Fruit fly (Drosophila melanogaster) whole organism, prepupa: ENCODE data around the gene Spn28Da.

Experiments
- Blimp-1 ChIP-seq: fragments of 200-800 bp; sonication (Bioruptor generic); optimal IDR thresholded peaks from 3 replicates; lab custom pipeline; 2017; ENCODE audit warnings: missing biosample characterization, missing genetic modification characterization, mild to moderate bottlenecking, moderate library complexity, missing genetic modification reagents
- CG10631 ChIP-seq: fragments of 200-800 bp; sonication (Bioruptor generic); optimal IDR thresholded peaks from 2 replicates; lab custom pipeline; 2016; ENCODE audit warnings: missing biosample characterization, missing genetic modification characterization
- CG11762 ChIP-seq: fragments of 200-800 bp; sonication (Bioruptor generic); optimal IDR thresholded peaks from 3 replicates; lab custom pipeline; 2016; ENCODE audit warnings: missing biosample characterization, missing genetic modification characterization; ENCODE audit not compliant: insufficient read depth
- CG15336 ChIP-seq: fragments of 200-800 bp; sonication (Bioruptor generic); IDR thresholded peaks from 2 replicates; pipeline ENCODE4 v1.3.6; 2022; ENCODE audit warnings: missing biosample characterization, missing genetic modification characterization
- CG3032 ChIP-seq: fragments of 200-800 bp; optimal IDR thresholded peaks from 2 replicates; lab custom pipeline; 2019; ENCODE audit warnings: missing biosample characterization, mild to moderate bottlenecking, missing genetic modification characterization, moderate library complexity
- CG31627 ChIP-seq: fragments of 200-800 bp; sonication (Bioruptor generic); optimal IDR thresholded peaks from 3 replicates; lab custom pipeline; 2016; ENCODE audit warnings: missing biosample characterization, missing genetic modification characterization
- CG32006 ChIP-seq: fragments of 200-800 bp; sonication (Bioruptor generic); optimal IDR thresholded peaks from 3 replicates; lab custom pipeline; 2017; ENCODE audit warnings: missing biosample characterization, mild to moderate bottlenecking, missing genetic modification characterization
- CG34406 ChIP-seq: fragments of 200-800 bp; sonication (Bioruptor generic); optimal IDR thresholded peaks from 3 replicates; lab custom pipeline; 2016; ENCODE audit warnings: missing biosample characterization, missing genetic modification characterization
- CG4318 ChIP-seq: fragments of 200-800 bp; sonication (Bioruptor generic); optimal IDR thresholded peaks from 3 replicates; lab custom pipeline; 2017; ENCODE audit warnings: missing biosample characterization, mild to moderate bottlenecking, missing genetic modification characterization
- CG6163 ChIP-seq: fragments of 200-800 bp; sonication (Bioruptor generic); IDR thresholded peaks from 3 replicates; pipeline ENCODE4 v1.3.6; 2022; ENCODE audit warnings: missing biosample characterization, missing genetic modification characterization
- CG6276 ChIP-seq: fragments of 200-800 bp; sonication (Bioruptor generic); optimal IDR thresholded peaks from 2 replicates; lab custom pipeline; 2017; ENCODE audit warnings: missing biosample characterization, mild to moderate bottlenecking, missing genetic modification characterization
- CG6792 ChIP-seq: fragments of 200-800 bp; sonication (Bioruptor generic); optimal IDR thresholded peaks from 3 replicates; lab custom pipeline; 2016; ENCODE audit warnings: missing biosample characterization, missing genetic modification characterization
- CG6808 ChIP-seq: fragments of 200-800 bp; sonication (Bioruptor generic); optimal IDR thresholded peaks from 3 replicates; lab custom pipeline; 2017; ENCODE audit warnings: missing biosample characterization, missing genetic modification characterization, mild to moderate bottlenecking, moderate library complexity, missing genetic modification reagents
- CG7368 ChIP-seq: fragments of 200-800 bp; sonication (Bioruptor generic); optimal IDR thresholded peaks from 3 replicates; lab custom pipeline; 2016; ENCODE audit warnings: missing biosample characterization, missing genetic modification characterization
- CG8119 ChIP-seq: fragments of 200-800 bp; sonication (Bioruptor generic); IDR thresholded peaks from 3 replicates; pipeline ENCODE4 v1.3.6; 2022; ENCODE audit warnings: missing biosample characterization, missing genetic modification characterization
- CG8319 ChIP-seq: fragments of 200-800 bp; sonication (Bioruptor generic); optimal IDR thresholded peaks from 3 replicates; lab custom pipeline; 2016; ENCODE audit warnings: missing biosample characterization, missing genetic modification characterization
- CG9139 ChIP-seq: fragments of 200-800 bp; sonication (Bioruptor generic); optimal IDR thresholded peaks from 3 replicates; lab custom pipeline; 2017; ENCODE audit warnings: missing biosample characterization, mild to moderate bottlenecking, missing genetic modification characterization
- Eip75B ChIP-seq: fragments of 200-800 bp; sonication (Bioruptor generic); optimal IDR thresholded peaks from 3 replicates; lab custom pipeline; 2016; ENCODE audit warnings: missing biosample characterization, missing genetic modification characterization
- Eip78C ChIP-seq: fragments of 200-800 bp; sonication (Bioruptor generic); peaks from one replicate; lab custom pipeline; 2016; ENCODE audit warnings: missing biosample characterization, missing genetic modification characterization
- Ets21C ChIP-seq: fragments of 200-800 bp; sonication (Bioruptor generic); optimal IDR thresholded peaks from 3 replicates; lab custom pipeline; 2016; ENCODE audit warnings: missing biosample characterization, missing genetic modification characterization
- Gug ChIP-seq: fragments of 200-800 bp; sonication (Bioruptor generic); IDR thresholded peaks from 2 replicates; pipeline ENCODE4 v1.3.6; 2022; ENCODE audit warnings: missing biosample characterization, missing genetic modification characterization
- Hr38 ChIP-seq: sonication (Bioruptor generic); optimal IDR thresholded peaks from 2 replicates; lab custom pipeline; 2016; ENCODE audit warnings: missing biosample characterization, missing genetic modification characterization
- Hr39 ChIP-seq: fragments of 200-800 bp; sonication (Bioruptor generic); optimal IDR thresholded peaks from 2 replicates; lab custom pipeline; 2016; ENCODE audit warnings: missing biosample characterization, missing genetic modification characterization
- Hr4 ChIP-seq: fragments of 200-800 bp; sonication (Bioruptor generic); optimal IDR thresholded peaks from 3 replicates; lab custom pipeline; 2016; ENCODE audit warnings: missing biosample characterization, missing genetic modification characterization
- Met ChIP-seq: fragments of 200-800 bp; sonication (Bioruptor generic); optimal IDR thresholded peaks from 3 replicates; lab custom pipeline; 2016; ENCODE audit warnings: missing biosample characterization, missing genetic modification characterization
- OdsH ChIP-seq: fragments of 200-800 bp; sonication (Bioruptor generic); optimal IDR thresholded peaks from 3 replicates; lab custom pipeline; 2016; ENCODE audit warnings: missing biosample characterization, missing genetic modification characterization
- Sox102F ChIP-seq: fragments of 200-800 bp; sonication (Bioruptor generic); optimal IDR thresholded peaks from 2 replicates; lab custom pipeline; 2016; ENCODE audit warnings: missing biosample characterization, mild to moderate bottlenecking, missing genetic modification characterization
- Sox14 ChIP-seq: fragments of 200-800 bp; sonication (Bioruptor generic); optimal IDR thresholded peaks from 3 replicates; lab custom pipeline; 2016; ENCODE audit warnings: missing biosample characterization, missing genetic modification characterization
- Sox15 ChIP-seq: fragments of 200-800 bp; sonication (Bioruptor generic); optimal IDR thresholded peaks from 3 replicates; lab custom pipeline; 2016; ENCODE audit warnings: missing biosample characterization, missing genetic modification characterization
- cyc ChIP-seq: fragments of 200-800 bp; sonication (Bioruptor generic); optimal IDR thresholded peaks from 3 replicates; lab custom pipeline; 2016; ENCODE audit warnings: missing biosample characterization, missing genetic modification characterization
- dac ChIP-seq: fragments of 200-800 bp; sonication (Bioruptor generic); optimal IDR thresholded peaks from 2 replicates; lab custom pipeline; 2017; ENCODE audit warnings: missing biosample characterization, mild to moderate bottlenecking, missing genetic modification characterization
- dsx ChIP-seq: fragments of 200-800 bp; optimal IDR thresholded peaks from 3 replicates; lab custom pipeline; 2019; ENCODE audit warnings: missing biosample characterization, mild to moderate bottlenecking, missing genetic modification characterization, moderate library complexity; ENCODE audit not compliant: poor library complexity, severe bottlenecking
- eg ChIP-seq: fragments of 200-800 bp; sonication (Bioruptor generic); IDR thresholded peaks from 3 replicates; pipeline ENCODE4 v1.3.6; 2022; ENCODE audit warnings: missing biosample characterization, missing genetic modification characterization
- fd59A ChIP-seq: fragments of 200-800 bp; sonication (Bioruptor generic); optimal IDR thresholded peaks from 2 replicates; lab custom pipeline; 2017; ENCODE audit warnings: missing biosample characterization, mild to moderate bottlenecking, missing genetic modification characterization, missing genetic modification reagents
- fd85E ChIP-seq: fragments of 200-800 bp; sonication (Bioruptor generic); optimal IDR thresholded peaks from 3 replicates; lab custom pipeline; 2016; ENCODE audit warnings: missing biosample characterization, missing genetic modification characterization
- fkh ChIP-seq: fragments of 200-800 bp; sonication (Bioruptor generic); optimal IDR thresholded peaks from 3 replicates; lab custom pipeline; 2017; ENCODE audit warnings: missing biosample characterization, mild to moderate bottlenecking, missing genetic modification characterization, moderate library complexity
- lz ChIP-seq: fragments of 200-800 bp; sonication (Bioruptor generic); optimal IDR thresholded peaks from 3 replicates; lab custom pipeline; 2016; ENCODE audit warnings: missing biosample characterization, missing genetic modification characterization
- pdm3 ChIP-seq: fragments of 200-800 bp; sonication (Bioruptor generic); optimal IDR thresholded peaks from 3 replicates; lab custom pipeline; 2016; ENCODE audit warnings: missing biosample characterization, missing genetic modification characterization
- spab ChIP-seq: fragments of 200-800 bp; sonication (Bioruptor generic); optimal IDR thresholded peaks from 2 replicates; lab custom pipeline; 2017; ENCODE audit warnings: missing biosample characterization, mild to moderate bottlenecking, missing genetic modification characterization, missing genetic modification reagents
- ss ChIP-seq, 2 experiments: fragments of 200-800 bp; sonication (Bioruptor generic); optimal IDR thresholded peaks; 2 replicates in 1 of 2; 3 replicates in 1 of 2; lab custom pipeline; 2017 to 2018; ENCODE audit warnings: mild to moderate bottlenecking in 2 of 2, missing biosample characterization in 2 of 2, missing genetic modification characterization in 2 of 2, moderate library complexity in 1 of 2
- svp ChIP-seq: fragments of 200-800 bp; sonication (Bioruptor generic); peaks from one replicate; lab custom pipeline; 2016; ENCODE audit warnings: missing biosample characterization, missing genetic modification characterization
- topi ChIP-seq: fragments of 200-800 bp; sonication (Bioruptor generic); optimal IDR thresholded peaks from 3 replicates; lab custom pipeline; 2016; ENCODE audit warnings: missing biosample characterization, missing genetic modification characterization
- vri ChIP-seq: fragments of 200-800 bp; sonication (Bioruptor generic); optimal IDR thresholded peaks from 3 replicates; lab custom pipeline; 2016; ENCODE audit warnings: missing biosample characterization, mild to moderate bottlenecking, missing genetic modification characterization

Gene Spn28Da

DNA sequence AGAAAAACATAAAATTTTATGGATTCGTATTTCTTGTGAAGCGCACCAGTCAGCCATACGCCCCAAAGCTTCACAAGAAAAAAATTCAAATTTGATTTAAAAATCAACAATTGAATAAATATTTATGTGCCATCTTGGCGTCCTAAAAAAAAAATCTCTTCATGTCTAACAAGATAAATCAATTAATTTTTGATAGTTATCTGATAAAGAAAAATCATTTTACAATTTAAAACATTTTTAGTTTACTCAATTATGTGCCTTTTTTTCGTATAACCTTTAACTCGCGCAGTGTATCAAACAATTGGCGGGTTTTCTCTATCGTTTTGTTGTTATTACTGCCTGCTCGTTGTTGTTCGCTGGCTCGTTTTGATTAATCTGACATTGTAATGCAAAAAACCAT lies 49.6 kb upstream of the Spn28Da start (continued):
- no peak for TF ChIP-seq CG8319
- TF ChIP-seq CG11762 (GFP tag; lab: Kevin White, UChicago), result no peak
- TF ChIP-seq CG6808 (GFP tag; lab: Kevin White, UChicago), result no peak
- TF ChIP-seq spab, result no peak
- TF ChIP-seq fd59A (GFP tag; lab: Kevin White, UChicago), result no peak
- no peak for TF ChIP-seq Met (GFP tag; lab: Kevin White, UChicago)
- TF ChIP-seq Sox14 (GFP tag; lab: Kevin White, UChicago), result peak; percentile 1
- TF ChIP-seq fkh (GFP tag; lab: Kevin White, UChicago), result no peak
- TF ChIP-seq Eip75B (GFP tag; lab: Kevin White, UChicago), result no peak
- no peak for TF ChIP-seq svp

DNA sequence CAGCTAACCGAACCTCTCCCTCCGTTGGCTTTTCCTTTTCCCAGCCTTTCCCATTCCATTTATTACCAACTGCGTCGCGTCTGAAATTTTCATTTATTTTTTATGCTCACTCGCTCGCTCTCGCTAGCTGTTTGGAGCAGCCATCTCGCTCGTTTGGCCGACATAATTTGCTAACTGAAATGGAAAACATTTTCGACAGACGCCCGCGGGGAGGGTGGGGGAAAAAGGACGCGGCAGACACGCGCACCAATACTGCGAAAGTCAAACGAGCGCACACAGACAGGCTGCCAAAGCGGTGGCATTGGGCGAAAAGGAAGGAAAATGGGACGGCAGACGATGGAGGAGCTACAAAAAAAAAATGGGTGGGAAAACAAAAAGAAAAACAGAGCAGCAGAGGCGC lies 47.5 kb upstream of the Spn28Da start:
- TF ChIP-seq Hr4 (no peak), CG9139 (GFP tag; lab: Kevin White, UChicago) (no peak), CG6808 (GFP tag; lab: Kevin White, UChicago) (no peak), CG7368 (no peak), vri (GFP tag; lab: Kevin White, UChicago) (no peak), cyc (GFP tag; lab: Kevin White, UChicago) (no peak), ss (GFP tag; optimal IDR thresholded peaks at IDR 0.05; lab: Kevin White, UChicago) (peak in 1 of 2 experiments; percentile 11)

DNA sequence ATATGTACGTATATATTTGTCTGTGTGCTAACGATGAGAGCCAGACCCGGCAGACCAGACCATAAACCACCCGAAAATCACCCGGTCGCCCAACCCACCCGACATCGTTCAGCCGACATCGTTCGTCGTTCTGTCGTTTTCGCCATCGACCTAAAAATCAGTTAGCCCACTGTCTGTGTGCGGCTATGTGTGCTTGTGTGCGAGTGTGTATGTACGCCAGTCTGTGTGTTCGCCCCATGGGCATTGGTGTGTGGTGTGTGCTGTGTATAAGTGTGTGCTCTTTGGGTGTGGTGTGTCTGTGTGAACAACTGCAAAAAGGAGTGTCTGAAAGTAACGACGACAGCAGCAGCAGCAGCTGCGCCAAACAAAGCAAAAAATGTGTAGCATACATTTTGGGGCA lies 44.3 kb upstream of the Spn28Da start:
- TF ChIP-seq lz (no peak), CG6163 (GFP tag; lab: Robert Waterston, UW) (peak; percentile 8; the same call in 1 of the 3 replicates)

DNA sequence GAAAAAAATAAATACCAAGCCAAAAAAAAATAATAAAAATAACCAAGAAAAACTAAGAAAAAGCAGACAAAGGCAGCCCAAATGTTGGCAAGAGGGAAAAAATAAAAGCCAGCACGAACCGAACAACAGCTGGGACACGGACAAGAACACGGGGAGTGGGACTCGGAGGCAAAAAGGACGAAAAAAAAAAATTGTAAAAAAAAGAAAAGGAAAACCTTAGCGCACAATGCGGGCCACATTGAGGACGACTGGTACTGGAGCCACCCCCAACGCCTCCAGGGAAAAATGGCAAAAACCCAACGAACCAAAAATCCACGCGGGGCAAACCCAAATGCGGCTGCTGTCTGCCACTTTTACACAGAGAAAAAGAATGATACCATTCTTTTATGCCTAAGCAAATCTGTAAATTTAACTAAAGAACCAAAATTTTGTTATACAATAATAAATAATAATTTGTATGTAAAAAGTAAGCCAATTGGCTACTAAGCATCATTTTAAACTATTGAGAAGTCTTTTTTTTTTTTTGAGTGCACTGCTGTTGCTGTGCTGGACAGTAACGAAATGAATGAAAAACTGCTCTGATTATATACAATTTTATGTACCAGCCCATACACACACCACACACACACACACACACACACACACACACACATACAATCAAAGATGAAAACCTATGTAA lies 43.3 kb upstream of the Spn28Da start:
- TF ChIP-seq Eip75B (GFP tag; lab: Kevin White, UChicago) (no peak), vri (GFP tag; lab: Kevin White, UChicago) (no peak), lz (peak; percentile 19), pdm3 (GFP tag; lab: Kevin White, UChicago) (no peak), fd85E (no peak), CG4318 (GFP tag; lab: Kevin White, UChicago) (no peak), CG32006 (peak; percentile 52), cyc (GFP tag; lab: Kevin White, UChicago) (peak; percentile 18), Ets21C (GFP tag; lab: Kevin White, UChicago) (peak; percentile 11), CG8119 (no peak), fd59A (GFP tag; lab: Kevin White, UChicago) (peak; percentile 16), CG15336 (GFP tag; lab: Robert Waterston, UW) (peak; percentile 47), Blimp-1 (GFP tag; lab: Kevin White, UChicago) (no peak), Sox14 (GFP tag; lab: Kevin White, UChicago) (no peak), CG7368 (no peak), CG6163 (GFP tag; lab: Robert Waterston, UW) (no peak), CG34406 (GFP tag; lab: Kevin White, UChicago) (no peak), Sox102F (GFP tag; lab: Kevin White, UChicago) (peak; percentile 28), spab (peak; percentile 5), Sox15 (GFP tag; lab: Kevin White, UChicago) (no peak), svp (peak; percentile 66), CG6792 (peak; percentile 29), CG8319 (no peak), CG11762 (GFP tag; lab: Kevin White, UChicago) (peak; percentile 10), dsx (GFP tag; lab: Kevin White, UChicago) (no peak), Hr39 (peak; percentile 11), CG31627 (GFP tag; lab: Kevin White, UChicago) (peak; percentile 16), fkh (GFP tag; lab: Kevin White, UChicago) (no peak), OdsH (GFP tag; lab: Kevin White, UChicago) (peak; percentile 16), Gug (GFP tag; lab: Robert Waterston, UW) (peak; percentile 21; the same call in 1 of the 2 replicates), Hr38 (GFP tag; lab: Kevin White, UChicago) (no peak), Eip78C (GFP tag; lab: Kevin White, UChicago) (peak; percentile 90), dac (GFP tag; lab: Kevin White, UChicago) (no peak), CG10631 (GFP tag; lab: Kevin White, UChicago) (peak; percentile 35), topi (GFP tag; lab: Kevin White, UChicago) (peak; percentile 37), CG3032 (tag; lab: Kevin White, UChicago) (peak; percentile 49), CG6808 (GFP tag; lab: Kevin White, UChicago) (no peak), eg (GFP tag; lab: Robert Waterston, UW) (peak; percentile 44; the same call in 1 of the 3 replicates), CG6276 (GFP tag; lab: Kevin White, UChicago) (no peak)
